Fruit fly (Drosophila melanogaster) whole organism, embryonic: ENCODE results near the gene wtrw.

Source experiments
- Abd-B ChIP-seq: fragments of 200-800 bp; sonication (Bioruptor generic); optimal IDR thresholded peaks from 2 replicates; lab custom pipeline; 2018; ENCODE audit warnings: missing biosample characterization, mild to moderate bottlenecking, missing genetic modification characterization, moderate library complexity
- Asciz ChIP-seq: fragments of 200-800 bp; sonication (Bioruptor generic); optimal IDR thresholded peaks from 2 replicates; lab custom pipeline; 2017; ENCODE audit warnings: missing biosample characterization, mild to moderate bottlenecking, missing genetic modification characterization, missing genetic modification reagents
- Bgb ChIP-seq: fragments of 200-800 bp; sonication (Bioruptor generic); IDR thresholded peaks from 2 replicates; pipeline ENCODE4 v1.3.6; 2022; ENCODE audit warnings: missing biosample characterization, missing genetic modification characterization; ENCODE audit not compliant: partially characterized antibody
- CG10267 ChIP-seq: fragments of 200-800 bp; sonication (Bioruptor generic); optimal IDR thresholded peaks from 2 replicates; lab custom pipeline; 2018; ENCODE audit warnings: missing biosample characterization, mild to moderate bottlenecking, missing genetic modification characterization, moderate library complexity
- CG10366 ChIP-seq: fragments of 200-800 bp; sonication (Bioruptor generic); IDR thresholded peaks from 2 replicates; pipeline ENCODE4 v1.3.6; 2022; ENCODE audit warnings: missing biosample characterization, missing genetic modification characterization
- CG10462 ChIP-seq: fragments of 200-800 bp; sonication (Bioruptor generic); optimal IDR thresholded peaks from 2 replicates; lab custom pipeline; 2016; ENCODE audit warnings: missing biosample characterization, missing genetic modification characterization
- CG10959 ChIP-seq: fragments of 200-800 bp; sonication (Bioruptor generic); IDR thresholded peaks from 2 replicates; pipeline ENCODE4 v1.3.6; 2022; ENCODE audit warnings: missing biosample characterization, missing genetic modification characterization
- CG13287 ChIP-seq: fragments of 200-800 bp; sonication (Bioruptor generic); IDR thresholded peaks from 2 replicates; pipeline ENCODE4 v1.3.6; 2022; ENCODE audit warnings: missing biosample characterization, missing genetic modification characterization; ENCODE audit not compliant: partially characterized antibody
- CG14710 ChIP-seq: fragments of 200-800 bp; sonication (Bioruptor generic); optimal IDR thresholded peaks from 3 replicates; lab custom pipeline; 2019; ENCODE audit warnings: missing biosample characterization, mild to moderate bottlenecking, missing genetic modification characterization, moderate library complexity
- CG1603 ChIP-seq: fragments of 200-800 bp; sonication (Bioruptor generic); optimal IDR thresholded peaks from 2 replicates; lab custom pipeline; 2019; ENCODE audit warnings: missing biosample characterization, mild to moderate bottlenecking, missing genetic modification characterization, moderate library complexity
- CG17186 ChIP-seq: fragments of 200-800 bp; sonication (Bioruptor generic); optimal IDR thresholded peaks from 3 replicates; lab custom pipeline; 2017; ENCODE audit warnings: missing biosample characterization, missing genetic modification reagents, missing genetic modification characterization
- CG18011 ChIP-seq: fragments of 200-800 bp; sonication (Bioruptor generic); optimal IDR thresholded peaks from 2 replicates; lab custom pipeline; 2017; ENCODE audit warnings: missing biosample characterization, missing genetic modification characterization, mild to moderate bottlenecking, moderate library complexity, missing genotype
- CG2116 ChIP-seq: fragments of 200-800 bp; sonication (Bioruptor generic); optimal IDR thresholded peaks from 3 replicates; lab custom pipeline; 2018; ENCODE audit warnings: missing biosample characterization, mild to moderate bottlenecking, missing genetic modification characterization
- CG2875 ChIP-seq: fragments of 200-800 bp; sonication (Bioruptor generic); optimal IDR thresholded peaks from 2 replicates; lab custom pipeline; 2017; ENCODE audit warnings: missing biosample characterization, mild to moderate bottlenecking, missing genetic modification characterization, missing genetic modification reagents
- CG2889 ChIP-seq: fragments of 200-800 bp; sonication (Bioruptor generic); IDR thresholded peaks from 3 replicates; pipeline ENCODE4 v1.3.6; 2022; ENCODE audit warnings: missing biosample characterization, missing genetic modification characterization
- CG30020 ChIP-seq: fragments of 200-800 bp; optimal IDR thresholded peaks from 2 replicates; lab custom pipeline; 2019; ENCODE audit warnings: missing biosample characterization, mild to moderate bottlenecking, missing genetic modification characterization, moderate library complexity
- CG31441 ChIP-seq: fragments of 200-800 bp; sonication (Bioruptor generic); IDR thresholded peaks from 2 replicates; pipeline ENCODE4 v1.3.6; 2022; ENCODE audit warnings: missing biosample characterization, missing genetic modification characterization
- CG3995 ChIP-seq: fragments of 200-800 bp; sonication (Bioruptor generic); optimal IDR thresholded peaks from 3 replicates; lab custom pipeline; 2016; ENCODE audit warnings: missing biosample characterization, missing genetic modification characterization
- CG42726 ChIP-seq: fragments of 200-800 bp; sonication (Bioruptor generic); IDR thresholded peaks from 2 replicates; pipeline ENCODE4 v1.3.6; 2022; ENCODE audit warnings: missing biosample characterization, missing genetic modification characterization; ENCODE audit not compliant: partially characterized antibody
- CG4617 ChIP-seq: fragments of 200-800 bp; sonication (Bioruptor generic); optimal IDR thresholded peaks from 3 replicates; lab custom pipeline; 2016; ENCODE audit warnings: missing biosample characterization, missing genetic modification characterization, borderline replicate concordance
- CG6175 ChIP-seq: fragments of 200-800 bp; sonication (Bioruptor generic); IDR thresholded peaks from 3 replicates; pipeline ENCODE4 v1.3.6; 2022; ENCODE audit warnings: missing biosample characterization, missing genetic modification characterization
- CG7745 ChIP-seq: fragments of 200-800 bp; sonication (Bioruptor generic); optimal IDR thresholded peaks from 2 replicates; lab custom pipeline; 2018; ENCODE audit warnings: missing biosample characterization, mild to moderate bottlenecking, missing genetic modification characterization, moderate library complexity
- CG7987 ChIP-seq: fragments of 200-800 bp; sonication (Bioruptor generic); optimal IDR thresholded peaks from 2 replicates; lab custom pipeline; 2018; ENCODE audit warnings: missing biosample characterization, mild to moderate bottlenecking, missing genetic modification characterization, moderate library complexity
- CG8359 ChIP-seq: fragments of 200-800 bp; sonication (Bioruptor generic); optimal IDR thresholded peaks from 2 replicates; lab custom pipeline; 2017; ENCODE audit warnings: missing biosample characterization, mild to moderate bottlenecking, missing genetic modification characterization, borderline replicate concordance
- CG9932 ChIP-seq: fragments of 200-800 bp; sonication (Bioruptor generic); IDR thresholded peaks from 2 replicates; pipeline ENCODE4 v1.3.6; 2022; ENCODE audit warnings: missing biosample characterization, missing genetic modification characterization
- Chrac-16 ChIP-seq: fragments of 200-800 bp; sonication (Bioruptor generic); optimal IDR thresholded peaks from 3 replicates; lab custom pipeline; 2016; ENCODE audit warnings: missing biosample characterization, missing genetic modification characterization
- Dip2 ChIP-seq: fragments of 200-800 bp; sonication (Bioruptor generic); IDR thresholded peaks from 2 replicates; pipeline ENCODE4 v1.3.6; 2022; ENCODE audit warnings: missing biosample characterization, missing genetic modification characterization
- Doc3 ChIP-seq: fragments of 200-800 bp; sonication (Bioruptor generic); IDR thresholded peaks from 3 replicates; pipeline ENCODE4 v1.3.6; 2022; ENCODE audit warnings: missing biosample characterization, missing genetic modification characterization; ENCODE audit not compliant: partially characterized antibody
- E2f2 ChIP-seq: fragments of 200-800 bp; sonication (Bioruptor generic); IDR thresholded peaks from 2 replicates; pipeline ENCODE4 v1.3.6; 2022; ENCODE audit warnings: missing biosample characterization, missing genetic modification characterization
- Gug ChIP-seq: fragments of 200-800 bp; sonication (Bioruptor generic); IDR thresholded peaks from 4 replicates; pipeline ENCODE4 v1.3.6; 2022; ENCODE audit warnings: missing biosample characterization, missing genetic modification characterization
- Lim3 ChIP-seq: fragments of 200-800 bp; sonication (Bioruptor generic); IDR thresholded peaks from 2 replicates; pipeline ENCODE4 v1.3.6; 2022; ENCODE audit warnings: missing biosample characterization, missing genetic modification characterization
- Myb ChIP-seq: fragments of 200-800 bp; sonication (Bioruptor generic); optimal IDR thresholded peaks from 2 replicates; lab custom pipeline; 2016; ENCODE audit warnings: missing biosample characterization, missing genetic modification characterization
- NfI ChIP-seq: fragments of 200-800 bp; sonication (Bioruptor generic); optimal IDR thresholded peaks from 3 replicates; lab custom pipeline; 2018; ENCODE audit warnings: missing biosample characterization, mild to moderate bottlenecking, missing genetic modification characterization, moderate library complexity
- PHDP ChIP-seq: fragments of 200-800 bp; sonication (Bioruptor generic); optimal IDR thresholded peaks from 3 replicates; lab custom pipeline; 2018; ENCODE audit warnings: missing biosample characterization, mild to moderate bottlenecking, missing genetic modification characterization, moderate library complexity
- Sox102F ChIP-seq: fragments of 200-800 bp; sonication (Bioruptor generic); optimal IDR thresholded peaks from 2 replicates; lab custom pipeline; 2018; ENCODE audit warnings: missing biosample characterization, mild to moderate bottlenecking, missing genetic modification characterization, moderate library complexity
- Xrp1 ChIP-seq: fragments of 200-800 bp; sonication (Bioruptor generic); IDR thresholded peaks from 2 replicates; pipeline ENCODE4 v1.3.6; 2022; ENCODE audit warnings: missing biosample characterization, missing genetic modification characterization
- caup ChIP-seq: fragments of 200-800 bp; sonication (Bioruptor generic); optimal IDR thresholded peaks from 3 replicates; lab custom pipeline; 2017; ENCODE audit warnings: missing biosample characterization, mild to moderate bottlenecking, missing genetic modification characterization, moderate library complexity; ENCODE audit not compliant: severe bottlenecking
- cg ChIP-seq: fragments of 200-800 bp; sonication (Bioruptor generic); optimal IDR thresholded peaks from 3 replicates; lab custom pipeline; 2019; ENCODE audit warnings: missing biosample characterization, mild to moderate bottlenecking, missing genetic modification characterization, moderate library complexity
- chm ChIP-seq: fragments of 200-800 bp; sonication (Bioruptor generic); IDR thresholded peaks from 2 replicates; pipeline ENCODE4 v1.3.6; 2022; ENCODE audit warnings: missing biosample characterization, missing genetic modification characterization
- dmrt99B ChIP-seq: fragments of 200-800 bp; sonication (Bioruptor generic); optimal IDR thresholded peaks from 2 replicates; lab custom pipeline; 2018; ENCODE audit warnings: missing biosample characterization, mild to moderate bottlenecking, missing genetic modification characterization, moderate library complexity
- phol ChIP-seq: fragments of 200-800 bp; sonication (Bioruptor generic); optimal IDR thresholded peaks from 3 replicates; lab custom pipeline; 2018; ENCODE audit warnings: missing biosample characterization, mild to moderate bottlenecking, missing genetic modification characterization, moderate library complexity
- pzg ChIP-seq: fragments of 200-800 bp; sonication (Bioruptor generic); optimal IDR thresholded peaks from 3 replicates; lab custom pipeline; 2018; ENCODE audit warnings: missing biosample characterization, mild to moderate bottlenecking, missing genetic modification characterization, moderate library complexity
- row ChIP-seq: fragments of 200-800 bp; sonication (Bioruptor generic); IDR thresholded peaks from 3 replicates; pipeline ENCODE4 v1.3.6; 2022; ENCODE audit warnings: missing biosample characterization, missing genetic modification characterization
- sens-2 ChIP-seq: fragments of 200-800 bp; sonication (Bioruptor generic); IDR thresholded peaks from 2 replicates; pipeline ENCODE4 v1.3.6; 2022; ENCODE audit warnings: missing biosample characterization, missing genetic modification characterization
- slbo ChIP-seq: fragments of 200-800 bp; sonication (Bioruptor generic); IDR thresholded peaks from 2 replicates; pipeline ENCODE4 v1.3.6; 2022; ENCODE audit warnings: missing biosample characterization, missing genetic modification characterization
- sqz ChIP-seq: fragments of 200-800 bp; sonication (Bioruptor generic); optimal IDR thresholded peaks from 3 replicates; lab custom pipeline; 2018; ENCODE audit warnings: missing biosample characterization, mild to moderate bottlenecking, missing genetic modification characterization
- stwl ChIP-seq: fragments of 200-800 bp; sonication (Bioruptor generic); optimal IDR thresholded peaks from 3 replicates; lab custom pipeline; 2018; ENCODE audit warnings: missing biosample characterization, mild to moderate bottlenecking, missing genetic modification characterization, moderate library complexity
- vfl ChIP-seq: fragments of 200-800 bp; sonication (Bioruptor generic); optimal IDR thresholded peaks from 2 replicates; lab custom pipeline; 2016; ENCODE audit warnings: missing biosample characterization, missing genetic modification characterization
- vnd ChIP-seq: fragments of 200-800 bp; sonication (Bioruptor generic); IDR thresholded peaks from 3 replicates; pipeline ENCODE4 v1.3.6; 2022; ENCODE audit warnings: missing biosample characterization, missing genetic modification characterization; ENCODE audit not compliant: partially characterized antibody
- zfh2 ChIP-seq: fragments of 200-800 bp; sonication (Bioruptor generic); optimal IDR thresholded peaks from 2 replicates; lab custom pipeline; 2016; ENCODE audit warnings: missing biosample characterization, missing genetic modification characterization

The wtrw gene

DNA sequence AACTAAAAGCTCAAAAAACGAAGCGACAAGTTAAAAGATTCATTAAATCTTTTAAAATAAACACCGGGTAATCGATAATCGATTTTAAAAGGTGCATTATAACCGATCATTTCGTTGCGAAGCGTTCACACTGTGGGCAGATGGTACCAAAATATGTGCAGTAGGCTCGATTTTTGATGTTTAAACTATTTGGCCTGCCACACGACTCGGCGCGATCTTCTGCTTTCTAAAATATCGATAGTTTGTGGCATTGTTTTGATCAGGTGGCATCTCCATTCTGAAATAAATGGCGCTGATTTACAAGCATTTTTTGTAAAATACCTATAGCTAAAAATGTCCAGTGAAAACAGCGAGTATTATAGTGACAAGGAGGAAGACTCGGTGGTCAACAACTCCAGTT is 29.1 kb downstream of the wtrw start, which contains the start of the genes CG10445 and lds (continued):
- TF ChIP-seq vnd (GFP tag; lab: Robert Waterston, UW) = peak; percentile 87
- TF ChIP-seq CG31441 = no peak
- TF ChIP-seq PHDP = no peak
- no peak for TF ChIP-seq sqz (GFP tag; lab: Kevin White, UChicago)
- TF ChIP-seq CG14710 (tag; lab: Kevin White, UChicago) = peak; percentile 64
- peak; percentile 90 for TF ChIP-seq Bgb (GFP tag; lab: Robert Waterston, UW)
- no peak for TF ChIP-seq sens-2 (GFP tag; lab: Robert Waterston, UW)
- no peak for TF ChIP-seq CG2889
- peak; percentile 79 for TF ChIP-seq CG17186 (GFP tag; lab: Kevin White, UChicago)
- TF ChIP-seq CG2116 = peak; percentile 93
- TF ChIP-seq CG13287 (GFP tag; lab: Robert Waterston, UW) = peak; percentile 93
- TF ChIP-seq CG2875 = no peak
- peak; percentile 82 for TF ChIP-seq pzg (GFP tag; lab: Kevin White, UChicago)
- TF ChIP-seq stwl = peak; percentile 90
- peak; percentile 32; the same call in 1 of the 2 replicates for TF ChIP-seq CG42726
- no peak for TF ChIP-seq Lim3 (GFP tag; lab: Robert Waterston, UW)
- peak; percentile 76 for TF ChIP-seq row (GFP tag; lab: Robert Waterston, UW)
- TF ChIP-seq Dip2 (GFP tag; lab: Robert Waterston, UW) = no peak
- no peak for TF ChIP-seq cg (GFP tag; lab: Kevin White, UChicago)
- peak; percentile 95 for TF ChIP-seq phol (tag; lab: Kevin White, UChicago)
- no peak for TF ChIP-seq caup (GFP tag; lab: Kevin White, UChicago)
- TF ChIP-seq Asciz = no peak
- TF ChIP-seq CG1603 = peak; percentile 89
- no peak for TF ChIP-seq CG18011 (GFP tag; lab: Kevin White, UChicago)
- no peak for TF ChIP-seq CG8359 (GFP tag; lab: Kevin White, UChicago)
- 0 out of 2 replicates have a peak, but pooled peaks have one; percentile 11 for TF ChIP-seq Xrp1
- TF ChIP-seq CG10462 (GFP tag; lab: Kevin White, UChicago) = no peak
- TF ChIP-seq CG7745 = no peak
- TF ChIP-seq CG4617 (GFP tag; lab: Kevin White, UChicago) = peak; percentile 75
- peak; percentile 84 for TF ChIP-seq Doc3 (GFP tag; lab: Robert Waterston, UW)
- TF ChIP-seq CG10959 (GFP tag; lab: Robert Waterston, UW) = no peak
- TF ChIP-seq slbo (GFP tag; lab: Robert Waterston, UW) = peak; percentile 46; the same call in 1 of the 2 replicates
- no peak for TF ChIP-seq CG10366 (GFP tag; lab: Robert Waterston, UW)
- peak; percentile 48; the same call in 1 of the 4 replicates for TF ChIP-seq Gug (GFP tag; lab: Robert Waterston, UW)
- no peak for TF ChIP-seq vfl
- TF ChIP-seq dmrt99B = no peak
- no peak for TF ChIP-seq Sox102F (GFP tag; lab: Kevin White, UChicago)
- no peak for TF ChIP-seq CG7987
- TF ChIP-seq CG6175 = peak; percentile 72; the same call in 1 of the 3 replicates
- TF ChIP-seq Chrac-16 (GFP tag; lab: Kevin White, UChicago) = no peak
- TF ChIP-seq CG3995 = peak; percentile 75
- peak; percentile 87 for TF ChIP-seq CG30020 (tag; lab: Kevin White, UChicago)
- TF ChIP-seq CG9932 = peak; percentile 47
- TF ChIP-seq chm (GFP tag; lab: Robert Waterston, UW) = no peak
- peak; percentile 94 for TF ChIP-seq E2f2 (GFP tag; lab: Robert Waterston, UW)
- TF ChIP-seq Myb (GFP tag; lab: Kevin White, UChicago) = peak; percentile 72
- TF ChIP-seq CG10267 (tag; lab: Kevin White, UChicago) = peak; percentile 50
- TF ChIP-seq NfI (GFP tag; lab: Kevin White, UChicago) = no peak
- TF ChIP-seq zfh2 = peak; percentile 15
- no peak for TF ChIP-seq Abd-B (GFP tag; lab: Kevin White, UChicago)
